Worm (Caenorhabditis elegans) whole organism, midembryonic: ENCODE data around the gene nhr-251.

Source experiments
- cog-1 ChIP-seq: sonication (generic microtip); optimal IDR thresholded peaks from 2 replicates; lab custom pipeline; 2016; ENCODE audit warnings: missing genetic modification characterization, missing compliant biosample characterization
- klf-2 ChIP-seq: fragments of 200-800 bp; sonication (Bioruptor generic); conservative IDR thresholded peaks from 2 replicates; pipeline ENCODE4 v1.3.6; 2022; ENCODE audit warnings: missing genetic modification reagents, missing genetic modification characterization, missing compliant biosample characterization
- tab-1 ChIP-seq: fragments of 200-800 bp; sonication (Bioruptor generic); IDR thresholded peaks from 2 replicates; pipeline ENCODE4 v1.3.6; 2022; ENCODE audit warnings: missing genetic modification characterization, missing compliant biosample characterization
- ztf-23 ChIP-seq: fragments of 200-800 bp; sonication (Bioruptor generic); IDR thresholded peaks from 2 replicates; pipeline ENCODE4 v1.3.6; 2022; ENCODE audit warnings: missing genetic modification reagents, missing genetic modification characterization, missing compliant biosample characterization

- no peak for TF ChIP-seq ztf-23
- TF ChIP-seq cog-1 (tag; lab: Kevin White, UChicago): no peak
- no peak for TF ChIP-seq klf-2 (GFP tag; lab: Robert Waterston, UW)
- TF ChIP-seq tab-1 (GFP tag; lab: Robert Waterston, UW): no peak
These were observed 26.0 kb downstream of the nhr-251 start, which contains the start of gene F48G7.7 for ce11 chrV:626321-626720.
